Worm (Caenorhabditis elegans): ENCODE measurements around the gene acs-14.

DNA sequence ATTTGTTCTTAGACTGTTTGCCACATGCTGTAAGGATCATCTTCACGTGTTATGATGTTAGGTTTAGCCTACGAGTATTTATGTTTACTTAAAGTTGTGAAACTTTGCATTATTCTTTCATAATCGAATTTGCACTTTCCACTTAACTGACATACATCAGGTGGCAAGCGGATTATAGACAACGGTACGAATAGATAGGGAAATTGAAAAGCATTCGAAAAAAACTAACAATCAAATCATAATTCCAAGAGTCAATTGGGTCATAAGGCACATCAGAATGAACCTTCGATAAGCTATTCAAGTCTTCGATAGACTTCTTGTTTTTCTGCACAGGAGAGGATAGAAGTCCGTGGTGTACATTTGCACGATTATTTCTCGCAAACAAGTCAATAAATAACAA is 15.5 kb upstream of the acs-14 start:
- TF ChIP-seq him-1 (tag; optimal IDR thresholded peaks at IDR 0.05) = no peak
- TF ChIP-seq W03F9.2 (tag; optimal IDR thresholded peaks at IDR 0.05) = no peak
